Fruit fly (Drosophila melanogaster) whole organism, prepupa: ENCODE results near the gene CG3123.

ENCODE experiments used
- CG16779 ChIP-seq: fragments of 200-800 bp; sonication (Bioruptor generic); optimal IDR thresholded peaks from 3 replicates; lab custom pipeline; 2017; ENCODE audit warnings: missing biosample characterization, mild to moderate bottlenecking, missing genetic modification characterization
- CG8119 ChIP-seq: fragments of 200-800 bp; sonication (Bioruptor generic); IDR thresholded peaks from 3 replicates; pipeline ENCODE4 v1.3.6; 2022; ENCODE audit warnings: missing biosample characterization, missing genetic modification characterization
- CG8632 ChIP-seq: fragments of 200-800 bp; sonication (Bioruptor generic); optimal IDR thresholded peaks from 3 replicates; lab custom pipeline; 2016; ENCODE audit warnings: missing biosample characterization, missing genetic modification characterization
- Eip75B ChIP-seq: fragments of 200-800 bp; sonication (Bioruptor generic); optimal IDR thresholded peaks from 3 replicates; lab custom pipeline; 2016; ENCODE audit warnings: missing biosample characterization, missing genetic modification characterization
- Hr39 ChIP-seq: fragments of 200-800 bp; sonication (Bioruptor generic); optimal IDR thresholded peaks from 2 replicates; lab custom pipeline; 2016; ENCODE audit warnings: missing biosample characterization, missing genetic modification characterization
- Met ChIP-seq: fragments of 200-800 bp; sonication (Bioruptor generic); optimal IDR thresholded peaks from 3 replicates; lab custom pipeline; 2016; ENCODE audit warnings: missing biosample characterization, missing genetic modification characterization
- Smox ChIP-seq: fragments of 200-800 bp; sonication (Bioruptor generic); optimal IDR thresholded peaks from 3 replicates; lab custom pipeline; 2016; ENCODE audit warnings: missing biosample characterization, missing genetic modification characterization
- cyc ChIP-seq: fragments of 200-800 bp; sonication (Bioruptor generic); optimal IDR thresholded peaks from 3 replicates; lab custom pipeline; 2016; ENCODE audit warnings: missing biosample characterization, missing genetic modification characterization
- fd59A ChIP-seq: fragments of 200-800 bp; sonication (Bioruptor generic); optimal IDR thresholded peaks from 2 replicates; lab custom pipeline; 2017; ENCODE audit warnings: missing biosample characterization, mild to moderate bottlenecking, missing genetic modification characterization, missing genetic modification reagents
- svp ChIP-seq: fragments of 200-800 bp; sonication (Bioruptor generic); peaks from one replicate; lab custom pipeline; 2016; ENCODE audit warnings: missing biosample characterization, missing genetic modification characterization
- vri ChIP-seq: fragments of 200-800 bp; sonication (Bioruptor generic); optimal IDR thresholded peaks from 3 replicates; lab custom pipeline; 2016; ENCODE audit warnings: missing biosample characterization, mild to moderate bottlenecking, missing genetic modification characterization

DNA sequence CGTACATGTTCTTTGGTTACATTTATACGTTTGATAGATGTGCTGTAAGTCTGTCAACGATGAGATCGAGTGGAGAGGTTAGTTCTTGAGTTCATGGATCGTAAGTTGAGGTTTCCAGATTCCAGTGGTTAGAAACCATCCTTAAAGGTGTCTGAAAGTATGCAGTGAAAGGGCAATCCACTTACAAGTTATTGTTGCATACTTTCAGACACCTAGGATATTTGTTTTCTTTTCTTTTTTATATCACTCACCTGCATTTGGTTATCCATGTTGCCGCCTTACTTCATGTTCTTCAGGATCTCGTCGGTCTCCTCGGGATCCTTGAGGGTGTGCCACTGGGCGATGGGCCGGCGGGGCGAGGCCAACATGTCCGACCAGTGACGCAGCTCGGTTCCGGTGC, 42.5 kb downstream of the CG3123 start:
- no peak for TF ChIP-seq CG8119 (GFP tag; lab: Robert Waterston, UW)
- no peak for TF ChIP-seq CG16779 (tag; lab: Kevin White, UChicago)
- no peak for TF ChIP-seq vri (GFP tag; lab: Kevin White, UChicago)
- no peak for TF ChIP-seq Eip75B
- no peak for TF ChIP-seq fd59A (GFP tag; lab: Kevin White, UChicago)
- no peak for TF ChIP-seq svp (GFP tag; lab: Kevin White, UChicago)
- no peak for TF ChIP-seq Smox (GFP tag; lab: Kevin White, UChicago)
- TF ChIP-seq Hr39 = no peak
- no peak for TF ChIP-seq cyc (GFP tag; lab: Kevin White, UChicago)
- no peak for TF ChIP-seq CG8632 (GFP tag; lab: Kevin White, UChicago)
- no peak for TF ChIP-seq Met
